Worm (Caenorhabditis elegans) whole organism, midembryonic: ENCODE measurements around the gene C02E7.10.

ENCODE experiments used
- cog-1 ChIP-seq: sonication (generic microtip); optimal IDR thresholded peaks from 2 replicates; lab custom pipeline; 2016; ENCODE audit warnings: missing genetic modification characterization, missing compliant biosample characterization
- flt-1 ChIP-seq: fragments of 200-800 bp; sonication (Bioruptor generic); IDR thresholded peaks from 2 replicates; pipeline ENCODE4 v1.3.6; 2022; ENCODE audit warnings: missing genetic modification characterization, missing compliant biosample characterization
- klf-2 ChIP-seq: fragments of 200-800 bp; sonication (Bioruptor generic); conservative IDR thresholded peaks from 2 replicates; pipeline ENCODE4 v1.3.6; 2022; ENCODE audit warnings: missing genetic modification reagents, missing genetic modification characterization, missing compliant biosample characterization
- med-1 ChIP-seq: sonication (generic microtip); optimal IDR thresholded peaks from 2 replicates; lab custom pipeline; 2017; ENCODE audit warnings: missing genetic modification characterization, mild to moderate bottlenecking, missing compliant biosample characterization, antibody characterized with exemption, missing genetic modification reagents; ENCODE audit not compliant: insufficient read depth
- ref-1 ChIP-seq: fragments of 200-800 bp; sonication (Bioruptor generic); conservative IDR thresholded peaks from 2 replicates; pipeline ENCODE4 v1.3.6; 2022; ENCODE audit warnings: missing genetic modification reagents, missing genetic modification characterization, missing compliant biosample characterization
- tab-1 ChIP-seq: fragments of 200-800 bp; sonication (Bioruptor generic); IDR thresholded peaks from 2 replicates; pipeline ENCODE4 v1.3.6; 2022; ENCODE audit warnings: missing genetic modification characterization, missing compliant biosample characterization
- ztf-23 ChIP-seq: fragments of 200-800 bp; sonication (Bioruptor generic); IDR thresholded peaks from 2 replicates; pipeline ENCODE4 v1.3.6; 2022; ENCODE audit warnings: missing genetic modification reagents, missing genetic modification characterization, missing compliant biosample characterization
- ztf-29 ChIP-seq: fragments of 200-800 bp; sonication (Bioruptor generic); IDR thresholded peaks from 2 replicates; pipeline ENCODE4 v1.3.6; 2022; ENCODE audit warnings: missing genetic modification reagents, missing genetic modification characterization, missing compliant biosample characterization

- TF ChIP-seq ref-1 (GFP tag; lab: Robert Waterston, UW) (no peak), med-1 (GFP tag; lab: Kevin White, UChicago) (no peak), ztf-23 (GFP tag; lab: Robert Waterston, UW) (no peak), ztf-29 (no peak), klf-2 (GFP tag; lab: Robert Waterston, UW) (no peak), tab-1 (no peak), flt-1 (GFP tag; lab: Robert Waterston, UW) (no peak), cog-1 (tag; lab: Kevin White, UChicago) (no peak)
Measured at ce11 chrV:4979060-4979459, 46.2 kb upstream of the C02E7.10 start, which contains the start of gene srsx-11.
